Worm (Caenorhabditis elegans) whole organism, early embryonic: ENCODE results near the gene F28F8.9.

Source experiments
- ama-1 ChIP-seq: fragments of 150-350 bp; optimal IDR thresholded peaks from 2 replicates; lab custom pipeline; 2014
- flt-1 ChIP-seq: fragments of 200-800 bp; sonication (Bioruptor generic); IDR thresholded peaks from 2 replicates; pipeline ENCODE4 v1.3.6; 2022; ENCODE audit warnings: missing genetic modification characterization, missing compliant biosample characterization
- hmg-4 ChIP-seq: fragments of 200-800 bp; sonication (Bioruptor generic); optimal IDR thresholded peaks from 2 replicates; lab custom pipeline; 2018; ENCODE audit warnings: mild to moderate bottlenecking, missing genetic modification characterization, missing compliant biosample characterization
- tra-4 ChIP-seq: sonication (generic microtip); optimal IDR thresholded peaks from 2 replicates; lab custom pipeline; 2017; ENCODE audit warnings: missing genetic modification characterization, missing compliant biosample characterization

DNA sequence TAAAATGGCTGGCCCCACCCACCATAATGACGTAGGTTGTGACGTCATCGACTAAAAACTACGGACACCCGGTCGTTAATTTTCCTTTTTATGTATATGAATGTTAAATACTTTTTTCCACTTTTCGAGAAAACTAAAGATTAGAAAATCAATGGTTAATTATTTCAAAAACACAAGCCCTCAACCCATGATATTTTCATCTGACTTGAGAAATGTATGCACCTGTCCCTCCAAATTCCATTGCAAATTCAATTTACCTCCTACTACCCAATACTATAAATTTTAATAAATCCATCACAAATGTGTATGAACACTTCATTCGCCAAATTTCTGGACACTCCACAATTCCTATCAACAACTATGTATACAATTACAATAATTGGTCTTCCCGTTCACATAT, 49.4 kb downstream of the F28F8.9 start, which contains the start of gene srh-276:
- no peak for TF ChIP-seq hmg-4 (GFP tag; lab: Kevin White, UChicago)
- TF ChIP-seq flt-1 (GFP tag; lab: Robert Waterston, UW) = no peak
- no peak for TF ChIP-seq ama-1 (lab: Kevin White, UChicago)
- no peak for TF ChIP-seq tra-4 (tag; lab: Kevin White, UChicago)
